Worm (Caenorhabditis elegans) whole organism, L3 larva: ENCODE results near the gene F13B6.1.

Experiments used
- ZK546.5 ChIP-seq: sonication (generic microtip); optimal IDR thresholded peaks from 2 replicates; lab custom pipeline; 2017; ENCODE audit warnings: missing biosample characterization, missing genetic modification characterization
- aly-2 ChIP-seq: fragments of 150-350 bp; optimal IDR thresholded peaks from 2 replicates; lab custom pipeline; 2014; ENCODE audit warnings: missing biosample characterization, missing genetic modification characterization
- ceh-28 ChIP-seq: fragments of 150-350 bp; optimal IDR thresholded peaks from 2 replicates; lab custom pipeline; 2014; ENCODE audit warnings: missing biosample characterization, missing genetic modification reagents, missing genetic modification characterization
- elt-2 ChIP-seq: sonication (generic microtip); optimal IDR thresholded peaks from 2 replicates; lab custom pipeline; 2016; ENCODE audit warnings: missing genetic modification reagents, mild to moderate bottlenecking, missing genetic modification characterization, missing compliant biosample characterization
- elt-3 ChIP-seq, 3 experiments: fragments of 150-350 bp in 1 of 3; sonication (generic microtip) in 2 of 3; optimal IDR thresholded peaks; 2 replicates in 2 of 3; 4 replicates in 1 of 3; lab custom pipeline; 2014 to 2017; ENCODE audit warnings: missing biosample characterization in 3 of 3, missing genetic modification characterization in 3 of 3
- nfya-1 ChIP-seq: sonication (generic microtip); optimal IDR thresholded peaks from 2 replicates; lab custom pipeline; 2017; ENCODE audit warnings: missing genetic modification characterization, mild to moderate bottlenecking, missing compliant biosample characterization, antibody characterized with exemption, moderate library complexity; ENCODE audit not compliant: insufficient read depth
- nhr-11 ChIP-seq: fragments of 150-350 bp; optimal IDR thresholded peaks from 2 replicates; lab custom pipeline; 2014; ENCODE audit warnings: missing biosample characterization, missing genetic modification characterization
- nhr-25 ChIP-seq: sonication (generic microtip); optimal IDR thresholded peaks from 2 replicates; lab custom pipeline; 2017; ENCODE audit warnings: missing biosample characterization, missing genetic modification characterization
- nhr-28 ChIP-seq: fragments of 150-350 bp; optimal IDR thresholded peaks from 2 replicates; lab custom pipeline; 2014; ENCODE audit warnings: missing biosample characterization, missing genetic modification characterization
- nhr-67 ChIP-seq: fragments of 150-350 bp; optimal IDR thresholded peaks from 2 replicates; lab custom pipeline; 2014; ENCODE audit warnings: missing biosample characterization, missing genetic modification characterization
- nhr-76 ChIP-seq: fragments of 150-350 bp; sonication (generic microtip); optimal IDR thresholded peaks from 5 replicates; lab custom pipeline; 2014; ENCODE audit warnings: missing biosample characterization, missing genetic modification characterization
- snpc-4 ChIP-seq: fragments of 150-350 bp; optimal IDR thresholded peaks from 2 replicates; lab custom pipeline; 2014; ENCODE audit warnings: missing biosample characterization, missing genetic modification characterization
- tbx-2 ChIP-seq: sonication (generic microtip); optimal IDR thresholded peaks from 2 replicates; lab custom pipeline; 2016; ENCODE audit warnings: mild to moderate bottlenecking, missing genetic modification characterization, missing compliant biosample characterization

DNA sequence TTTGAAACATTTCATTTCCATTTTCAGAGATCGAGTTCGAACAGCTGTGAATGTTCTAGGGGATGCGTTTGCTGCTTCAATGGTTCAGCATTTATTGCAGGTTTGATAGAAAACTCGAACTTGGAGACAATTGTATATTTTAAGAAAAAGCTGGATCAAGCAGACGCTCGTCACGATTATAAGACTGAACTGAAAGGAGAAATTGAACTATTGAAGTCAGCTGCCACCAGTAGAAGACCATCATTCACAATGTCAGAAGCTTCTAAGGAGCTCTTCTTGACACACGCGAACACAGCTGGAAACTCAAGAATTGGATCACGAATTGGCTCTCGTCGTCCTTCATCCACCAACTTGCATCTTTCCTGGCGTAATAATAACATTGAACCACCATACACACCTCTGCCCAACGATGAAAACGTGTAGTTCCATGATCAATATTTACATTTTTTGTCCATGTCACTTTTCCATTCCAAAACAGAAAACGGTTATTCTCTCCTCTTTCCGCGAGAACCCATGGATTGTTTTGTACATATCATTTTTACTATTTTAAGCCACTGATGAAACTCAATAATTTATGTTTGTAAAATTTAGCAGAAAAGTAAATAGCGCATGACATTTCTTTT, 49.7 kb downstream of the F13B6.1 start:
- TF ChIP-seq nhr-25 (tag; lab: Kevin White, UChicago) (no peak), nfya-1 (tag; lab: Kevin White, UChicago) (no peak), ZK546.5 (tag; lab: Kevin White, UChicago) (no peak), nhr-67 (tag; lab: Kevin White, UChicago) (no peak), elt-3 (tag; optimal IDR thresholded peaks at IDR 0.05; lab: Kevin White, UChicago) (no peak), ceh-28 (no peak), tbx-2 (tag; lab: Kevin White, UChicago) (no peak), nhr-28 (tag; lab: Kevin White, UChicago) (no peak), elt-2 (peak; percentile 38), nhr-11 (tag; lab: Kevin White, UChicago) (no peak), nhr-76 (tag; lab: Kevin White, UChicago) (no peak), aly-2 (tag; lab: Kevin White, UChicago) (peak; percentile 44), snpc-4 (tag; lab: Kevin White, UChicago) (no peak)
